Fruit fly (Drosophila melanogaster) whole organism, embryonic: ENCODE measurements around the gene Sr-CIII.

Source experiments
- Ada2b ChIP-seq: fragments of 200-800 bp; sonication (Bioruptor generic); IDR thresholded peaks from 2 replicates; pipeline ENCODE4 v1.3.6; 2022; ENCODE audit warnings: missing biosample characterization, missing genetic modification characterization
- CG10543 ChIP-seq: fragments of 200-800 bp; sonication (Bioruptor generic); optimal IDR thresholded peaks from 3 replicates; lab custom pipeline; 2017; ENCODE audit warnings: missing biosample characterization, mild to moderate bottlenecking, missing genetic modification characterization, moderate library complexity
- CG11398 ChIP-seq: fragments of 200-800 bp; sonication (Bioruptor generic); optimal IDR thresholded peaks from 2 replicates; lab custom pipeline; 2016; ENCODE audit warnings: missing biosample characterization, missing genetic modification characterization
- CG11695 ChIP-seq: fragments of 200-800 bp; sonication (Bioruptor generic); IDR thresholded peaks from 3 replicates; pipeline ENCODE4 v1.3.6; 2022; ENCODE audit warnings: missing biosample characterization, missing genetic modification characterization
- CG12659 ChIP-seq: fragments of 200-800 bp; sonication (Bioruptor generic); optimal IDR thresholded peaks from 3 replicates; lab custom pipeline; 2017; ENCODE audit warnings: mild to moderate bottlenecking, missing biosample characterization, missing genetic modification reagents, missing genetic modification characterization
- CG12769 ChIP-seq: fragments of 200-800 bp; sonication (Bioruptor generic); optimal IDR thresholded peaks from 2 replicates; lab custom pipeline; 2019; ENCODE audit warnings: missing biosample characterization, mild to moderate bottlenecking, missing genetic modification characterization, moderate library complexity
- CG14667 ChIP-seq: fragments of 200-800 bp; sonication (Bioruptor generic); IDR thresholded peaks from 2 replicates; pipeline ENCODE4 v1.3.6; 2022; ENCODE audit warnings: missing biosample characterization, missing genetic modification characterization
- CG15514 ChIP-seq: fragments of 200-800 bp; sonication (Bioruptor generic); optimal IDR thresholded peaks from 3 replicates; lab custom pipeline; 2017; ENCODE audit warnings: missing biosample characterization, missing genetic modification characterization, mild to moderate bottlenecking, moderate library complexity, missing genetic modification reagents
- CG1603 ChIP-seq: fragments of 200-800 bp; sonication (Bioruptor generic); optimal IDR thresholded peaks from 2 replicates; lab custom pipeline; 2019; ENCODE audit warnings: missing biosample characterization, mild to moderate bottlenecking, missing genetic modification characterization, moderate library complexity
- CG16815 ChIP-seq: fragments of 200-800 bp; sonication (Bioruptor generic); optimal IDR thresholded peaks from 3 replicates; lab custom pipeline; 2017; ENCODE audit warnings: missing biosample characterization, mild to moderate bottlenecking, missing genetic modification characterization
- CG17361 ChIP-seq: fragments of 200-800 bp; sonication (Bioruptor generic); IDR thresholded peaks from 3 replicates; pipeline ENCODE4 v1.3.6; 2022; ENCODE audit warnings: missing biosample characterization, missing genetic modification characterization
- CG17912 ChIP-seq: fragments of 200-800 bp; sonication (Bioruptor generic); optimal IDR thresholded peaks from 2 replicates; lab custom pipeline; 2018; ENCODE audit warnings: missing biosample characterization, mild to moderate bottlenecking, missing genetic modification characterization
- CG2120 ChIP-seq: fragments of 200-800 bp; sonication (Bioruptor generic); optimal IDR thresholded peaks from 3 replicates; lab custom pipeline; 2016; ENCODE audit warnings: missing biosample characterization, missing genetic modification characterization
- CG30431 ChIP-seq: fragments of 200-800 bp; sonication (Bioruptor generic); optimal IDR thresholded peaks from 2 replicates; lab custom pipeline; 2017; ENCODE audit warnings: missing biosample characterization, missing genetic modification characterization
- CG31388 ChIP-seq: fragments of 200-800 bp; sonication (Bioruptor generic); optimal IDR thresholded peaks from 2 replicates; lab custom pipeline; 2016; ENCODE audit warnings: missing biosample characterization, missing genetic modification characterization
- CG32532 ChIP-seq: fragments of 200-800 bp; sonication (Bioruptor generic); IDR thresholded peaks from 2 replicates; pipeline ENCODE4 v1.3.6; 2022; ENCODE audit warnings: missing biosample characterization, missing genetic modification characterization
- CG4707 ChIP-seq: fragments of 200-800 bp; sonication (Bioruptor generic); optimal IDR thresholded peaks from 2 replicates; lab custom pipeline; 2018; ENCODE audit warnings: missing biosample characterization, mild to moderate bottlenecking, missing genetic modification characterization, moderate library complexity
- CG7839 ChIP-seq: fragments of 200-800 bp; sonication (Bioruptor generic); optimal IDR thresholded peaks from 3 replicates; lab custom pipeline; 2018; ENCODE audit warnings: missing biosample characterization, mild to moderate bottlenecking, missing genetic modification characterization, moderate library complexity
- CG7963 ChIP-seq: fragments of 200-800 bp; sonication (Bioruptor generic); IDR thresholded peaks from 3 replicates; pipeline ENCODE4 v1.3.6; 2022; ENCODE audit warnings: missing biosample characterization, missing genetic modification characterization; ENCODE audit not compliant: partially characterized antibody
- CG8290 ChIP-seq, 3 experiments: fragments of 200-800 bp; sonication (Bioruptor generic); optimal IDR thresholded peaks; 2 replicates each; lab custom pipeline; 2016 to 2019; ENCODE audit warnings: missing biosample characterization in 3 of 3, missing genetic modification characterization in 3 of 3, mild to moderate bottlenecking in 2 of 3, moderate library complexity in 1 of 3
- CG8359 ChIP-seq: fragments of 200-800 bp; sonication (Bioruptor generic); optimal IDR thresholded peaks from 2 replicates; lab custom pipeline; 2017; ENCODE audit warnings: missing biosample characterization, mild to moderate bottlenecking, missing genetic modification characterization, borderline replicate concordance
- CG8388 ChIP-seq: fragments of 200-800 bp; sonication (Bioruptor generic); optimal IDR thresholded peaks from 2 replicates; lab custom pipeline; 2019; ENCODE audit warnings: missing biosample characterization, mild to moderate bottlenecking, missing genetic modification characterization, moderate library complexity
- CG9215 ChIP-seq: fragments of 200-800 bp; sonication (Bioruptor generic); IDR thresholded peaks from 2 replicates; pipeline ENCODE4 v1.3.6; 2022; ENCODE audit warnings: missing biosample characterization, missing genetic modification characterization
- CG9609 ChIP-seq: fragments of 200-800 bp; sonication (Bioruptor generic); optimal IDR thresholded peaks from 3 replicates; lab custom pipeline; 2016; ENCODE audit warnings: missing biosample characterization, missing genetic modification characterization
- CG9817 ChIP-seq: fragments of 200-800 bp; sonication (Bioruptor generic); optimal IDR thresholded peaks from 2 replicates; lab custom pipeline; 2018; ENCODE audit warnings: missing biosample characterization, mild to moderate bottlenecking, missing genetic modification characterization, moderate library complexity
- CkIIα-i1 ChIP-seq: fragments of 200-800 bp; sonication (Bioruptor generic); IDR thresholded peaks from 2 replicates; pipeline ENCODE4 v1.3.6; 2022; ENCODE audit warnings: missing biosample characterization, missing genetic modification characterization
- E2f2 ChIP-seq: fragments of 200-800 bp; sonication (Bioruptor generic); IDR thresholded peaks from 2 replicates; pipeline ENCODE4 v1.3.6; 2022; ENCODE audit warnings: missing biosample characterization, missing genetic modification characterization
- Gug ChIP-seq: fragments of 200-800 bp; sonication (Bioruptor generic); IDR thresholded peaks from 4 replicates; pipeline ENCODE4 v1.3.6; 2022; ENCODE audit warnings: missing biosample characterization, missing genetic modification characterization
- Nf-YA ChIP-seq: fragments of 200-800 bp; sonication (Bioruptor generic); IDR thresholded peaks from 2 replicates; pipeline ENCODE4 v1.3.6; 2022; ENCODE audit warnings: missing biosample characterization, missing genetic modification characterization
- Usf ChIP-seq: fragments of 200-800 bp; sonication (Bioruptor generic); optimal IDR thresholded peaks from 2 replicates; lab custom pipeline; 2017; ENCODE audit warnings: missing genotype, missing biosample characterization, missing genetic modification characterization
- Xrp1 ChIP-seq: fragments of 200-800 bp; sonication (Bioruptor generic); IDR thresholded peaks from 2 replicates; pipeline ENCODE4 v1.3.6; 2022; ENCODE audit warnings: missing biosample characterization, missing genetic modification characterization
- bab2 ChIP-seq: fragments of 200-800 bp; sonication (Bioruptor generic); optimal IDR thresholded peaks from 2 replicates; lab custom pipeline; 2016; ENCODE audit warnings: missing biosample characterization, missing genetic modification characterization
- bsh ChIP-seq, 2 experiments: fragments of 200-800 bp; sonication (Bioruptor generic); optimal IDR thresholded peaks; 2 replicates each; lab custom pipeline; 2017 to 2018; ENCODE audit warnings: mild to moderate bottlenecking in 2 of 2, missing biosample characterization in 2 of 2, missing genetic modification characterization in 2 of 2, moderate library complexity in 1 of 2
- ci ChIP-seq: fragments of 200-800 bp; sonication (Bioruptor generic); IDR thresholded peaks from 3 replicates; pipeline ENCODE4 v1.3.6; 2022; ENCODE audit warnings: missing biosample characterization, missing genetic modification characterization
- crc ChIP-seq: fragments of 200-800 bp; sonication (Bioruptor generic); optimal IDR thresholded peaks from 2 replicates; lab custom pipeline; 2016; ENCODE audit warnings: missing biosample characterization, missing genetic modification characterization
- dmrt99B ChIP-seq: fragments of 200-800 bp; sonication (Bioruptor generic); optimal IDR thresholded peaks from 2 replicates; lab custom pipeline; 2018; ENCODE audit warnings: missing biosample characterization, mild to moderate bottlenecking, missing genetic modification characterization, moderate library complexity
- fd64A ChIP-seq: fragments of 200-800 bp; sonication (Bioruptor generic); optimal IDR thresholded peaks from 3 replicates; lab custom pipeline; 2018; ENCODE audit warnings: missing biosample characterization, mild to moderate bottlenecking, missing genetic modification characterization
- gce ChIP-seq: fragments of 200-800 bp; sonication (Bioruptor generic); IDR thresholded peaks from 3 replicates; pipeline ENCODE4 v1.3.6; 2022; ENCODE audit warnings: missing biosample characterization, missing genetic modification characterization
- grau ChIP-seq: fragments of 200-800 bp; optimal IDR thresholded peaks from 3 replicates; lab custom pipeline; 2019; ENCODE audit warnings: missing biosample characterization, mild to moderate bottlenecking, missing genetic modification characterization, moderate library complexity
- gsb-n ChIP-seq: fragments of 200-800 bp; sonication (Bioruptor generic); optimal IDR thresholded peaks from 3 replicates; lab custom pipeline; 2018; ENCODE audit warnings: missing biosample characterization, mild to moderate bottlenecking, missing genetic modification characterization
- jumu ChIP-seq: fragments of 200-800 bp; sonication (Bioruptor generic); optimal IDR thresholded peaks from 3 replicates; lab custom pipeline; 2016; ENCODE audit warnings: missing biosample characterization, missing genetic modification characterization
- kah ChIP-seq: fragments of 200-800 bp; sonication (Bioruptor generic); optimal IDR thresholded peaks from 2 replicates; lab custom pipeline; 2018; ENCODE audit warnings: missing biosample characterization, mild to moderate bottlenecking, missing genetic modification characterization
- nom ChIP-seq: fragments of 200-800 bp; sonication (Bioruptor generic); optimal IDR thresholded peaks from 2 replicates; lab custom pipeline; 2017; ENCODE audit warnings: missing biosample characterization, missing genetic modification characterization, mild to moderate bottlenecking, moderate library complexity, missing genetic modification reagents
- pb ChIP-seq: fragments of 200-800 bp; sonication (Bioruptor generic); optimal IDR thresholded peaks from 3 replicates; lab custom pipeline; 2016; ENCODE audit warnings: missing biosample characterization, missing genetic modification characterization
- peb ChIP-seq: fragments of 200-800 bp; sonication (Bioruptor generic); IDR thresholded peaks from 2 replicates; pipeline ENCODE4 v1.3.6; 2022; ENCODE audit warnings: missing biosample characterization, missing genetic modification characterization
- shn ChIP-seq: fragments of 200-800 bp; sonication (Bioruptor generic); optimal IDR thresholded peaks from 3 replicates; lab custom pipeline; 2016; ENCODE audit warnings: missing biosample characterization, missing genetic modification characterization
- sqz ChIP-seq: fragments of 200-800 bp; sonication (Bioruptor generic); optimal IDR thresholded peaks from 3 replicates; lab custom pipeline; 2018; ENCODE audit warnings: missing biosample characterization, mild to moderate bottlenecking, missing genetic modification characterization
- sr ChIP-seq: fragments of 200-800 bp; sonication (Bioruptor generic); IDR thresholded peaks from 3 replicates; pipeline ENCODE4 v1.3.6; 2022; ENCODE audit warnings: missing biosample characterization, missing genetic modification characterization
- ssp ChIP-seq: fragments of 200-800 bp; sonication (Bioruptor generic); IDR thresholded peaks from 2 replicates; pipeline ENCODE4 v1.3.6; 2022; ENCODE audit warnings: missing biosample characterization, missing genetic modification characterization
- usp ChIP-seq: fragments of >200 bp; optimal IDR thresholded peaks from 2 replicates; lab custom pipeline; 2017; ENCODE audit warnings: missing biosample characterization, missing genetic modification characterization
- vvl ChIP-seq: fragments of 200-800 bp; sonication (Bioruptor generic); IDR thresholded peaks from 2 replicates; pipeline ENCODE4 v1.3.6; 2022; ENCODE audit warnings: missing biosample characterization, missing genetic modification characterization

Gene Sr-CIII

DNA sequence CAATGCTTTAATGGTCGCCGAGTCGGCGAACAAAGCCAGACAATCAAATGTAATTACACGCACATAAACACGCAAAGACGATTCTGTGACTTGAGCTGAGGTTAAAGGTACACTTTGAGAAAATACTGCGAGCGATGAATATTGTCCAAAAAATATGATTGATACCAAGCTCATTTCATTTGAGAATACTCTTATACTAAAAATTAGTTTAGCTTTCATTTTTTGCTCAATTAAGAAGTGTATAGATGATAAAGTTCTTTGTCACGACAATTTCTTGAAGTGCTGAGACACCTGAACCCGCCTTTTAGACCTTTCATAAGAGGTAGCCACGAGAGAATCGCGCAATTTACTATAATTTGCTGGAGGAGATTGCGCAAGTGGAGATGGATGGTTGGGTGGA is 23.6 kb upstream of the Sr-CIII start (continued):
- TF ChIP-seq CG31388 (GFP tag; lab: Kevin White, UChicago): no peak
- no peak for TF ChIP-seq CG7963
- no peak for TF ChIP-seq shn (GFP tag; lab: Kevin White, UChicago)
- no peak for TF ChIP-seq CG17912 (GFP tag; lab: Kevin White, UChicago)
- peak; percentile 24 for TF ChIP-seq CG7839 (tag; lab: Kevin White, UChicago)
- TF ChIP-seq Ada2b: peak; percentile 42
- TF ChIP-seq CG8359 (GFP tag; lab: Kevin White, UChicago): no peak
- no peak for TF ChIP-seq sr (GFP tag; lab: Robert Waterston, UW)
- TF ChIP-seq CG2120 (GFP tag; lab: Kevin White, UChicago): peak; percentile 38
- no peak for TF ChIP-seq CG10543 (GFP tag; lab: Kevin White, UChicago)
- TF ChIP-seq CG12769: no peak
- no peak for TF ChIP-seq bab2 (GFP tag; lab: Kevin White, UChicago)
- no peak; the same call in 1 of the 2 replicates for TF ChIP-seq vvl (GFP tag; lab: Robert Waterston, UW)
- TF ChIP-seq CG11695 (GFP tag; lab: Robert Waterston, UW): peak; percentile 10; the same call in 1 of the 3 replicates
- TF ChIP-seq dmrt99B (tag; lab: Kevin White, UChicago): peak; percentile 3
- TF ChIP-seq CG12659 (GFP tag; lab: Kevin White, UChicago): no peak
- TF ChIP-seq pb: no peak
- no peak for TF ChIP-seq kah (GFP tag; lab: Kevin White, UChicago)
- TF ChIP-seq CG9215 (GFP tag; lab: Robert Waterston, UW): no peak
- TF ChIP-seq Gug (GFP tag; lab: Robert Waterston, UW): no peak
- no peak for TF ChIP-seq gsb-n (tag; lab: Kevin White, UChicago)
- no peak for TF ChIP-seq CkIIα-i1 (GFP tag; lab: Robert Waterston, UW)
- TF ChIP-seq CG4707: no peak
- TF ChIP-seq CG15514: peak; percentile 2
- no peak for TF ChIP-seq CG14667 (GFP tag; lab: Robert Waterston, UW)
- TF ChIP-seq grau (tag; lab: Kevin White, UChicago): peak; percentile 32
- TF ChIP-seq ssp: no peak
- TF ChIP-seq nom (GFP tag; lab: Kevin White, UChicago): no peak
- peak; percentile 50 for TF ChIP-seq CG32532 (GFP tag; lab: Robert Waterston, UW)
- TF ChIP-seq Nf-YA (GFP tag; lab: Robert Waterston, UW): no peak
- TF ChIP-seq sqz (GFP tag; lab: Kevin White, UChicago): no peak
- no peak for TF ChIP-seq CG16815 (GFP tag; lab: Kevin White, UChicago)
- no peak for TF ChIP-seq usp
- no peak for TF ChIP-seq Usf
- peak; percentile 1 to 10 for TF ChIP-seq bsh (GFP tag; optimal IDR thresholded peaks at IDR 0.05; lab: Kevin White, UChicago)
- TF ChIP-seq fd64A (GFP tag; lab: Kevin White, UChicago): no peak
- no peak for TF ChIP-seq E2f2 (GFP tag; lab: Robert Waterston, UW)
- no peak for TF ChIP-seq CG11398 (GFP tag; lab: Kevin White, UChicago)
- TF ChIP-seq CG30431 (GFP tag; lab: Kevin White, UChicago): no peak
- TF ChIP-seq jumu (GFP tag; lab: Kevin White, UChicago): no peak
- no peak for TF ChIP-seq crc (GFP tag; lab: Kevin White, UChicago)
- no peak for TF ChIP-seq CG8388 (GFP tag; lab: Kevin White, UChicago)
- 0 out of 3 replicates have a peak, but pooled peaks have one; percentile 11 for TF ChIP-seq ci (GFP tag; lab: Robert Waterston, UW)
- no peak for TF ChIP-seq CG9817
- no peak for TF ChIP-seq gce (GFP tag; lab: Robert Waterston, UW)
- TF ChIP-seq CG9609 (GFP tag; lab: Kevin White, UChicago): no peak
- no peak for TF ChIP-seq peb (GFP tag; lab: Robert Waterston, UW)
- TF ChIP-seq CG17361: 0 out of 3 replicates have a peak, but pooled peaks have one; percentile 16
- no peak for TF ChIP-seq CG8290 (GFP tag; optimal IDR thresholded peaks at IDR 0.05; lab: Kevin White, UChicago)
- peak in 1 of 2 experiments; percentile 34 for TF ChIP-seq CG8290 (tag; optimal IDR thresholded peaks at IDR 0.05; lab: Kevin White, UChicago)
- TF ChIP-seq Xrp1: no peak
- peak; percentile 11 for TF ChIP-seq CG1603
